Fruit fly (Drosophila melanogaster): Measurements from ENCODE around the gene CG18599.

CG18599 gene

dm6 chr3R:18298900-18299321 lies 31.3 kb downstream of the CG18599 start, which contains the start of gene Dlc90F (continued):
- TF ChIP-seq dan (GFP tag; IDR thresholded peaks at IDR 0.05) (no peak; the same call in 1 of the 2 replicates), Bgb (GFP tag; IDR thresholded peaks at IDR 0.05; ENCODE audit: partially characterized antibody) (peak; percentile 9; the same call in 1 of the 2 replicates), BtbVII (GFP tag; optimal IDR thresholded peaks at IDR 0.05) (no peak), sens (GFP tag) (peak; percentile 96), Sry-δ (GFP tag; optimal IDR thresholded peaks at IDR 0.05) (peak; percentile 78), Atf-2 (GFP tag; optimal IDR thresholded peaks at IDR 0.05) (peak; percentile 82), CG16813 (GFP tag; IDR thresholded peaks at IDR 0.05; ENCODE audit: partially characterized antibody) (peak; percentile 49), Doc3 (GFP tag; IDR thresholded peaks at IDR 0.05; ENCODE audit: partially characterized antibody) (peak; percentile 49; the same call in 1 of the 3 replicates), Oaz (GFP tag; IDR thresholded peaks at IDR 0.05) (peak; percentile 62), zen (tag; optimal IDR thresholded peaks at IDR 0.05) (peak; percentile 46), stwl (tag; optimal IDR thresholded peaks at IDR 0.05) (peak; percentile 87), Mad (GFP tag; optimal IDR thresholded peaks at IDR 0.05) (peak; percentile 50), E2f2 (GFP tag; IDR thresholded peaks at IDR 0.05) (peak; percentile 54; the same call in 1 of the 2 replicates), CG9727 (GFP tag; optimal IDR thresholded peaks at IDR 0.05) (peak; percentile 44), Nf-YC (tag; optimal IDR thresholded peaks at IDR 0.05) (peak; percentile 69), pan (optimal IDR thresholded peaks at IDR 0.05) (no peak), pan (GFP tag; optimal IDR thresholded peaks at IDR 0.05 in 1 of 2, IDR thresholded peaks at IDR 0.05 in 1 of 2) (peak in 1 of 2 experiments; percentile 81), hth (optimal IDR thresholded peaks at IDR 0.05) (no peak), sqz (GFP tag; optimal IDR thresholded peaks at IDR 0.05) (no peak), lov (optimal IDR thresholded peaks at IDR 0.05) (no peak), lov (GFP tag; IDR thresholded peaks at IDR 0.05) (no peak), CG17186 (GFP tag; optimal IDR thresholded peaks at IDR 0.05) (peak; percentile 57), sna (GFP tag; IDR thresholded peaks at IDR 0.05; ENCODE audit: partially characterized antibody) (peak; percentile 12; the same call in 1 of the 2 replicates), pho (GFP tag; optimal IDR thresholded peaks at IDR 0.05) (peak; percentile 84), Stat92E (GFP tag; optimal IDR thresholded peaks at IDR 0.05) (no peak), amos (GFP tag; IDR thresholded peaks at IDR 0.05; ENCODE audit: partially characterized antibody) (0 out of 2 replicates have a peak, but pooled peaks have one; percentile 47), CG9215 (GFP tag; IDR thresholded peaks at IDR 0.05) (peak; percentile 82), lab (GFP tag; optimal IDR thresholded peaks at IDR 0.05) (peak; percentile 67), dm (GFP tag; optimal IDR thresholded peaks at IDR 0.05) (peak; percentile 83), CG13424 (tag; optimal IDR thresholded peaks at IDR 0.05) (peak; percentile 83), CG14710 (tag; optimal IDR thresholded peaks at IDR 0.05) (peak; percentile 89), CG11398 (GFP tag; optimal IDR thresholded peaks at IDR 0.05) (no peak), Abd-B (GFP tag; optimal IDR thresholded peaks at IDR 0.05) (peak; percentile 95), CG18599 (GFP tag; optimal IDR thresholded peaks at IDR 0.05) (peak; percentile 44), peb (GFP tag; IDR thresholded peaks at IDR 0.05) (peak; percentile 54; the same call in 1 of the 2 replicates), CG6254 (GFP tag; optimal IDR thresholded peaks at IDR 0.05) (no peak), seq (GFP tag; IDR thresholded peaks at IDR 0.05) (peak; percentile 61; the same call in 1 of the 2 replicates), Aef1 (GFP tag; IDR thresholded peaks at IDR 0.05) (peak; percentile 83), ab (GFP tag; optimal IDR thresholded peaks at IDR 0.05) (no peak), ind (GFP tag; optimal IDR thresholded peaks at IDR 0.05) (peak; percentile 82), run (tag; optimal IDR thresholded peaks at IDR 0.05) (no peak), Sry-β (GFP tag; optimal IDR thresholded peaks at IDR 0.05) (no peak), CG2202 (tag; optimal IDR thresholded peaks at IDR 0.05) (peak; percentile 18), CG3726 (GFP tag; IDR thresholded peaks at IDR 0.05) (peak; percentile 72; the same call in 1 of the 3 replicates), Ptx1 (GFP tag; IDR thresholded peaks at IDR 0.05) (peak; percentile 90), lbe (GFP tag; optimal IDR thresholded peaks at IDR 0.05) (peak; percentile 40), wek (GFP tag; optimal IDR thresholded peaks at IDR 0.05) (no peak), fu2 (GFP tag; optimal IDR thresholded peaks at IDR 0.05) (peak; percentile 66), trem (tag; optimal IDR thresholded peaks at IDR 0.05) (peak; percentile 83), yki (optimal IDR thresholded peaks at IDR 0.05) (no peak), Ets97D (GFP tag; optimal IDR thresholded peaks at IDR 0.05) (peak; percentile 94)

All from whole organism, embryonic.